Worm (Caenorhabditis elegans) whole organism, mixed stage, embryonic: Measurements from ENCODE around the gene Y54E2A.10.

Source experiments
- M03D4.4 ChIP-seq: sonication (generic microtip); optimal IDR thresholded peaks from 2 replicates; lab custom pipeline; 2017; ENCODE audit warnings: mild to moderate bottlenecking, missing genetic modification characterization, missing compliant biosample characterization
- blmp-1 ChIP-seq: fragments of 150-350 bp; optimal IDR thresholded peaks from 2 replicates; lab custom pipeline; 2014; ENCODE audit warnings: missing biosample characterization, missing genetic modification characterization
- ceh-39 ChIP-seq: fragments of 150-350 bp; optimal IDR thresholded peaks from 2 replicates; lab custom pipeline; 2014; ENCODE audit warnings: missing biosample characterization, missing genetic modification characterization
- ceh-83 ChIP-seq: fragments of 200-800 bp; sonication (Bioruptor generic); optimal IDR thresholded peaks from 2 replicates; lab custom pipeline; 2018; ENCODE audit warnings: mild to moderate bottlenecking, missing genetic modification characterization, missing compliant biosample characterization
- cnd-1 ChIP-seq: fragments of 200-800 bp; sonication (Bioruptor generic); optimal IDR thresholded peaks from 2 replicates; lab custom pipeline; 2018; ENCODE audit warnings: mild to moderate bottlenecking, missing genetic modification characterization, missing compliant biosample characterization
- elt-1 ChIP-seq: sonication (generic microtip); optimal IDR thresholded peaks from 2 replicates; lab custom pipeline; 2017; ENCODE audit warnings: missing genetic modification characterization, mild to moderate bottlenecking, missing compliant biosample characterization, antibody characterized with exemption, moderate library complexity, borderline replicate concordance; ENCODE audit not compliant: insufficient read depth
- elt-3 ChIP-seq: fragments of 150-350 bp; optimal IDR thresholded peaks from 2 replicates; lab custom pipeline; 2014; ENCODE audit warnings: missing biosample characterization, missing genetic modification characterization
- flh-1 ChIP-seq: fragments of 200-800 bp; sonication (Bioruptor generic); optimal IDR thresholded peaks from 2 replicates; lab custom pipeline; 2018; ENCODE audit warnings: mild to moderate bottlenecking, missing genetic modification characterization, moderate library complexity, missing compliant biosample characterization
- ham-2 ChIP-seq: fragments of 200-800 bp; sonication (Bioruptor generic); optimal IDR thresholded peaks from 2 replicates; lab custom pipeline; 2018; ENCODE audit warnings: mild to moderate bottlenecking, missing genetic modification characterization, missing compliant biosample characterization
- hlh-1 ChIP-seq: fragments of 150-350 bp; optimal IDR thresholded peaks from 2 replicates; lab custom pipeline; 2014; ENCODE audit warnings: missing biosample characterization, missing genetic modification reagents, missing genetic modification characterization
- lin-13 ChIP-seq: fragments of 150-350 bp; optimal IDR thresholded peaks from 2 replicates; lab custom pipeline; 2014; ENCODE audit warnings: missing biosample characterization, missing genetic modification characterization
- lin-32 ChIP-seq: fragments of 200-800 bp; sonication (Bioruptor generic); optimal IDR thresholded peaks from 2 replicates; lab custom pipeline; 2018; ENCODE audit warnings: mild to moderate bottlenecking, missing genetic modification characterization, missing compliant biosample characterization
- lsy-2 ChIP-seq: fragments of 150-350 bp; optimal IDR thresholded peaks from 2 replicates; lab custom pipeline; 2014; ENCODE audit warnings: missing biosample characterization, missing genetic modification characterization
- mab-5 ChIP-seq: fragments of 150-350 bp; optimal IDR thresholded peaks from 2 replicates; lab custom pipeline; 2014; ENCODE audit warnings: missing biosample characterization, missing genetic modification characterization
- mep-1 ChIP-seq: fragments of 150-350 bp; optimal IDR thresholded peaks from 2 replicates; lab custom pipeline; 2017; ENCODE audit warnings: missing biosample characterization, missing genetic modification reagents, missing genetic modification characterization, inconsistent platforms
- nhr-2 ChIP-seq: fragments of 150-350 bp; optimal IDR thresholded peaks from 2 replicates; lab custom pipeline; 2014; ENCODE audit warnings: missing biosample characterization, missing genetic modification characterization
- nhr-237 ChIP-seq: fragments of 150-350 bp; optimal IDR thresholded peaks from 2 replicates; lab custom pipeline; 2014; ENCODE audit warnings: missing biosample characterization, missing genetic modification characterization
- nhr-28 ChIP-seq: fragments of 150-350 bp; optimal IDR thresholded peaks from 2 replicates; lab custom pipeline; 2014; ENCODE audit warnings: missing biosample characterization, missing genetic modification characterization
- pha-4 ChIP-seq: fragments of 150-350 bp; optimal IDR thresholded peaks from 2 replicates; lab custom pipeline; 2018; ENCODE audit warnings: missing biosample characterization, missing genetic modification reagents, missing genetic modification characterization
- sem-2 ChIP-seq: fragments of 200-800 bp; sonication (Bioruptor generic); optimal IDR thresholded peaks from 2 replicates; lab custom pipeline; 2018; ENCODE audit warnings: mild to moderate bottlenecking, missing genetic modification characterization, missing compliant biosample characterization
- snpc-4 ChIP-seq: fragments of 150-350 bp; optimal IDR thresholded peaks from 2 replicates; lab custom pipeline; 2014; ENCODE audit warnings: missing biosample characterization, missing genetic modification characterization
- sptf-1 ChIP-seq: sonication (generic microtip); optimal IDR thresholded peaks from 2 replicates; lab custom pipeline; 2017; ENCODE audit warnings: mild to moderate bottlenecking, missing genetic modification characterization, moderate library complexity, missing compliant biosample characterization
- tbx-8 ChIP-seq: fragments of 200-800 bp; sonication (Bioruptor generic); optimal IDR thresholded peaks from 2 replicates; lab custom pipeline; 2018; ENCODE audit warnings: mild to moderate bottlenecking, missing genetic modification characterization, moderate library complexity, missing compliant biosample characterization
- unc-39 ChIP-seq: fragments of 150-350 bp; optimal IDR thresholded peaks from 2 replicates; lab custom pipeline; 2014; ENCODE audit warnings: missing biosample characterization, missing genetic modification characterization
- unc-62 ChIP-seq: fragments of 150-350 bp; optimal IDR thresholded peaks from 2 replicates; lab custom pipeline; 2014; ENCODE audit warnings: missing biosample characterization, missing genetic modification reagents, missing genetic modification characterization
- zip-8 ChIP-seq: fragments of 150-350 bp; optimal IDR thresholded peaks from 2 replicates; lab custom pipeline; 2014; ENCODE audit warnings: missing biosample characterization, missing genetic modification characterization
- ztf-11 ChIP-seq: fragments of 150-350 bp; optimal IDR thresholded peaks from 2 replicates; lab custom pipeline; 2014; ENCODE audit warnings: missing biosample characterization, missing genetic modification characterization

Y54E2A.10 gene

DNA sequence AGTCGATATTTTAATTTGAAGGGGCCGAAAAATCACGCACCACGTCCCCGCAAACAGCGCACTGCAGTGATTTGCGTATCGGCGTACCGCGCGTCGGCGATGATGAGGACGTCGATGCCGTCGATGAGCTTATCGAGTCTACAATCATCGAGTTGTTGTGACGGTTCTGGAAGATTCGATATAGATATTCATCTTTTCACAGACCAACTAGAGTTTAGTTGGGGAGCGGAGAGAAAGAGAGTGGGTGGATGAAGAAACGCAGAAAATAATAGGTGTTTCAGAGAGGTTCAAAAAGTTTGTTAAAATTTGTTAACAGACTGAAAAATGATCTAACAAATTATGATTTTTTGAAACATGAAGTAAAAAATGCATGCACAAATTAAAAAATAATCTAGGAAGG is 27.5 kb downstream of the Y54E2A.10 start, which contains the start of gene nhr-61:
nhr-61 (minus strand) TSS at position 168 of the 400 bp plus-strand sequence.
- peak; percentile 73 for TF ChIP-seq elt-1 (tag; lab: Kevin White, UChicago)
- no peak for TF ChIP-seq sptf-1 (tag; lab: Kevin White, UChicago)

DNA sequence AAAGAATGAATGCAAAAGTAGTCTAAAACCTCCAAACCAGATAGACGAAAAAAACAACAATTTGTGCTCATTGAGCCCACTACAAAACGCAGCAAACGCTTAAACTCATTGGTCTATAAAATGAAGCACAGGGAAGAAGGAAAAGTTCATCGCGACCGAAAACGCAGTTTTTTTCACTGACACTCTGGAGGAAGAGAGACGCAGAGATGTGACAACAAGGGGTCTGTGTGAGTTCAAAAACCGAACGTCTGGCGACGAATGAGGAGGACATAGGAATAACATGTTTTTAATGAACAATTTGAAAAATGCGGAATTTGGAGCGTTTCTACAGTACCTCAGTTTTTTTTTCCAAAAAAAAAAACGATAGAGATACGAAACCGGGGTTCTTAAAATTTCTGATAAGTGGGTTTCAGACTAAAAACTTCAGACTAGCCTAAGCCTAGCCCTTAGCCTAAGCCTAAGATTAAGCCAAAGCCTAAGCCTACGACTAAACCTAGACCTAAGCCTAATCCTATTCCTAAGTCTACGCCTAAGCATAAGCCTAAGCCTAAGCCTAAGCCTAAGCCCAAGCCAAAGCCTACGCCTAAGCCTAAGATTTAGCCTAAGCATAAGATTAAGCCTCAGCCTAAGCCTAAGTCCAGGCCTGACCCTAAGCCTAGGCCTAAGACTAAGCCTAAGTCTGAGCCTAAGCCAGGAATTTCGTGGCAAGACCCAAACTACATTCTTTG is 28.6 kb downstream of the Y54E2A.10 start:
- TF ChIP-seq blmp-1 (tag; lab: Kevin White, UChicago) (no peak), ham-2 (GFP tag; lab: Kevin White, UChicago) (peak; percentile 36), ceh-83 (GFP tag; lab: Kevin White, UChicago) (no peak), M03D4.4 (tag; lab: Kevin White, UChicago) (no peak), ztf-11 (tag; lab: Kevin White, UChicago) (no peak), lin-32 (GFP tag; lab: Kevin White, UChicago) (no peak)

DNA sequence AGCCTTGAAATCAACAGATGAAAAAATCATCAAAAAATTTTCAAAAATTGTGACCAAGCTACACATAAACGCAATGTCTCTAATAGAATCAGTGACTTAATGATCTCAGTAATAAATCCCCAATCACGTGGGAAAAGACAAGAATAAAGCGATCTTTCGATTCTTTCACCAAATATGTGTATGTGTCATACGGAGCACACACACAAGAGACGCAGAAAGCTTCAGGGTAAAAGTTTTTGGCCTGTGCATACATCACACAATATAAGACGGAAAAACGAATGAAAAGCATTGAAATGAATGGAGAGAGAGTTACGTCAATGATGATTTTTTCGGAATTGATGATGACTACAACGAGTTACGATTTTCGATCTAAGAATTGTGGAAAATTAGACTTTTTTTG is 29.6 kb downstream of the Y54E2A.10 start:
- TF ChIP-seq unc-62 (GFP tag; lab: Kevin White, UChicago) (no peak), ham-2 (GFP tag; lab: Kevin White, UChicago) (no peak), snpc-4 (tag; lab: Kevin White, UChicago) (no peak), lsy-2 (tag; lab: Kevin White, UChicago) (no peak), nhr-2 (tag; lab: Kevin White, UChicago) (no peak), lin-13 (tag; lab: Kevin White, UChicago) (no peak), lin-32 (GFP tag; lab: Kevin White, UChicago) (no peak), pha-4 (tag; lab: Kevin White, UChicago) (no peak), tbx-8 (GFP tag; lab: Kevin White, UChicago) (no peak), M03D4.4 (tag; lab: Kevin White, UChicago) (no peak), mab-5 (tag; lab: Kevin White, UChicago) (no peak), nhr-237 (tag; lab: Kevin White, UChicago) (no peak), unc-39 (tag; lab: Kevin White, UChicago) (no peak), flh-1 (GFP tag; lab: Kevin White, UChicago) (no peak), zip-8 (tag; lab: Kevin White, UChicago) (no peak), cnd-1 (tag; lab: Kevin White, UChicago) (no peak), elt-1 (tag; lab: Kevin White, UChicago) (no peak), blmp-1 (tag; lab: Kevin White, UChicago) (no peak), ceh-39 (tag; lab: Kevin White, UChicago) (no peak), hlh-1 (tag; lab: Kevin White, UChicago) (no peak)

DNA sequence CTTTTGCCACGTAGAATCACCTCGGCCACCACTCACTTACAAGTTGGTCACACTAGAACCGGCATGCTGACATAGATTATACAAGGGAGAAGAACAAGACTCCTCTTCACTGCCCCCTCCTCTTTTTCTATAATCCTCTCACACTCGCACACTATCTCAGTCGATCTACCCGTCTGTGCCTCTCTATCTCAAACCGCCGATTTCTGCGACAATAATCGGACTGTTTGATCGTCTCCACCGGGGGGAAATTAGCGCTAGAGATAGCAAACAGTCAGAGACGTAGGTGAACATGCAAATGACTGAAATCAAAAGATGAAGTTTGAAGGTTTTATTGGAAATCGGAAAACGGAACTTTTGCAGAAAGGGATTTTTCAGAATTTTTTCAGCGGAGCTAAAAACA is 31.6 kb downstream of the Y54E2A.10 start:
- TF ChIP-seq nhr-237 (tag; lab: Kevin White, UChicago) (peak; percentile 70), hlh-1 (tag; lab: Kevin White, UChicago) (no peak), unc-62 (GFP tag; lab: Kevin White, UChicago) (peak; percentile 9), flh-1 (GFP tag; lab: Kevin White, UChicago) (no peak), elt-1 (tag; lab: Kevin White, UChicago) (peak; percentile 67), snpc-4 (tag; lab: Kevin White, UChicago) (no peak), mep-1 (tag; lab: Kevin White, UChicago) (peak; percentile 20), ham-2 (GFP tag; lab: Kevin White, UChicago) (peak; percentile 89), lin-13 (tag; lab: Kevin White, UChicago) (no peak), pha-4 (tag; lab: Kevin White, UChicago) (peak; percentile 73), nhr-28 (no peak), elt-3 (tag; lab: Kevin White, UChicago) (peak; percentile 62), blmp-1 (tag; lab: Kevin White, UChicago) (no peak)
- TF ChIP-seq, all 35 proteins: peak for 7

DNA sequence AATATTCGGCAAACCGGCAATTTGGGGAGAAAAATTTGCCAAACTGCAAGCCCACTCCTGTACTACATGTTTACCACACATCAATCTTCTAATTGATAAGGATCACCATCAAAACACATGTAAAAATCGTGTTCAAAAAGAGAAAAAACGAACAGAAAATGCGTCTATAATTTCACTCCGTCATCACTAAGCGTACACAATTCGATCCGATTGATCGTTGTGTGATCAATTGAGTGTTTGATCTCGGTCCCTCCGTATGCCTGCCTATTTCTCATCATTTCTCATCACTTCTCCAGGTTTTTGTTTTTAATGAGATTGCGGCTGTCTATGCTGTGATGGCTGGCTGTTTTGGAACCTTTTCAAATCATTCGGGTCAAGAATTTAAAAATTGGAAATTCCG is 34.6 kb downstream of the Y54E2A.10 start:
- TF ChIP-seq elt-3 (tag; lab: Kevin White, UChicago) = no peak
- no peak for TF ChIP-seq hlh-1 (tag; lab: Kevin White, UChicago)
- no peak for TF ChIP-seq blmp-1 (tag; lab: Kevin White, UChicago)
- TF ChIP-seq ceh-83 (GFP tag; lab: Kevin White, UChicago) = no peak
- no peak for TF ChIP-seq ztf-11 (tag; lab: Kevin White, UChicago)
- TF ChIP-seq elt-1 (tag; lab: Kevin White, UChicago) = no peak
- no peak for TF ChIP-seq sem-2
- TF ChIP-seq unc-62 (GFP tag; lab: Kevin White, UChicago) = no peak
